Fruit fly (Drosophila melanogaster) whole organism, pupa: ENCODE data around the gene CG3104.

Source experiments
- CG10348 ChIP-seq: fragments of 200-800 bp; sonication (Bioruptor generic); IDR thresholded peaks from 2 replicates; pipeline ENCODE4 v1.3.6; 2022; ENCODE audit warnings: missing biosample characterization, missing genetic modification characterization
- CG12605 ChIP-seq: fragments of 200-800 bp; sonication (Bioruptor generic); IDR thresholded peaks from 2 replicates; pipeline ENCODE4 v1.3.6; 2022; ENCODE audit warnings: missing biosample characterization, missing genetic modification characterization
- CG13204 ChIP-seq: fragments of 200-800 bp; sonication (Bioruptor generic); optimal IDR thresholded peaks from 2 replicates; lab custom pipeline; 2018; ENCODE audit warnings: missing biosample characterization, mild to moderate bottlenecking, missing genetic modification characterization, moderate library complexity
- CG14655 ChIP-seq: fragments of 200-800 bp; sonication (Bioruptor generic); optimal IDR thresholded peaks from 3 replicates; lab custom pipeline; 2017; ENCODE audit warnings: mild to moderate bottlenecking, missing biosample characterization, missing genetic modification reagents, missing genetic modification characterization
- CG15710 ChIP-seq: fragments of 200-800 bp; sonication (Bioruptor generic); optimal IDR thresholded peaks from 2 replicates; lab custom pipeline; 2018; ENCODE audit warnings: missing biosample characterization, mild to moderate bottlenecking, missing genetic modification characterization, moderate library complexity
- CG17806 ChIP-seq: fragments of 200-800 bp; sonication (Bioruptor generic); optimal IDR thresholded peaks from 2 replicates; lab custom pipeline; 2018; ENCODE audit warnings: missing biosample characterization, mild to moderate bottlenecking, missing genetic modification characterization, moderate library complexity
- CG32121 ChIP-seq: fragments of 200-800 bp; sonication (Bioruptor generic); IDR thresholded peaks from 2 replicates; pipeline ENCODE4 v1.3.6; 2022; ENCODE audit warnings: missing biosample characterization, missing genetic modification characterization
- CG34367 ChIP-seq: fragments of 200-800 bp; sonication (Bioruptor generic); optimal IDR thresholded peaks from 2 replicates; lab custom pipeline; 2018; ENCODE audit warnings: missing biosample characterization, mild to moderate bottlenecking, missing genetic modification characterization
- CG4496 ChIP-seq: fragments of 200-800 bp; sonication (Bioruptor generic); IDR thresholded peaks from 3 replicates; pipeline ENCODE4 v1.3.6; 2022; ENCODE audit warnings: missing biosample characterization, missing genetic modification characterization
- CG8159 ChIP-seq: fragments of 200-800 bp; sonication (Bioruptor generic); optimal IDR thresholded peaks from 3 replicates; lab custom pipeline; 2018; ENCODE audit warnings: missing biosample characterization, mild to moderate bottlenecking, missing genetic modification characterization, moderate library complexity
- CG8301 ChIP-seq: fragments of 200-800 bp; sonication (Bioruptor generic); optimal IDR thresholded peaks from 2 replicates; lab custom pipeline; 2018; ENCODE audit warnings: missing biosample characterization, mild to moderate bottlenecking, missing genetic modification characterization
- CG9948 ChIP-seq: fragments of 200-800 bp; sonication (Bioruptor generic); optimal IDR thresholded peaks from 2 replicates; lab custom pipeline; 2018; ENCODE audit warnings: missing biosample characterization, mild to moderate bottlenecking, missing genetic modification characterization, moderate library complexity
- D1 ChIP-seq: fragments of 200-800 bp; sonication (Bioruptor generic); optimal IDR thresholded peaks from 2 replicates; lab custom pipeline; 2018; ENCODE audit warnings: missing biosample characterization, mild to moderate bottlenecking, missing genetic modification characterization, moderate library complexity
- EcR ChIP-seq: fragments of 200-800 bp; sonication (Bioruptor generic); optimal IDR thresholded peaks from 3 replicates; lab custom pipeline; 2019; ENCODE audit warnings: missing biosample characterization, missing genetic modification characterization, mild to moderate bottlenecking, moderate library complexity, missing genetic modification reagents
- Ets98B ChIP-seq: fragments of 200-800 bp; sonication (Bioruptor generic); IDR thresholded peaks from 2 replicates; pipeline ENCODE4 v1.3.6; 2022; ENCODE audit warnings: missing biosample characterization, missing genetic modification characterization
- Pif1A ChIP-seq: fragments of 200-800 bp; sonication (Bioruptor generic); optimal IDR thresholded peaks from 3 replicates; lab custom pipeline; 2016; ENCODE audit warnings: missing biosample characterization, missing genetic modification characterization
- Pif1B ChIP-seq: fragments of 200-800 bp; sonication (Bioruptor generic); optimal IDR thresholded peaks from 3 replicates; lab custom pipeline; 2016; ENCODE audit warnings: missing biosample characterization, missing genetic modification characterization
- Snoo ChIP-seq: fragments of 200-800 bp; sonication (Bioruptor generic); optimal IDR thresholded peaks from 3 replicates; lab custom pipeline; 2017; ENCODE audit warnings: missing biosample characterization, mild to moderate bottlenecking, missing genetic modification characterization, inconsistent platforms
- fd96Ca ChIP-seq: fragments of 200-800 bp; sonication (Bioruptor generic); IDR thresholded peaks from 3 replicates; pipeline ENCODE4 v1.3.6; 2022; ENCODE audit warnings: missing biosample characterization, missing genetic modification characterization
- gl ChIP-seq: fragments of 200-800 bp; sonication (Bioruptor generic); optimal IDR thresholded peaks from 2 replicates; lab custom pipeline; 2018; ENCODE audit warnings: missing biosample characterization, mild to moderate bottlenecking, missing genetic modification characterization
- rn ChIP-seq: fragments of 200-800 bp; sonication (Bioruptor generic); IDR thresholded peaks from 2 replicates; pipeline ENCODE4 v1.3.6; 2022; ENCODE audit warnings: missing biosample characterization, missing genetic modification characterization

The CG3104 gene

dm6 chr2L:2878188-2878587, 22.6 kb upstream of the CG3104 start, which contains the start of the genes Prx6a and Sbat:
TSS of gene Prx6a (minus strand) at chr2L:2878232.
TSS of gene Sbat (plus strand) at chr2L:2878344.
- TF ChIP-seq gl (tag; lab: Kevin White, UChicago) (peak; percentile 16), CG12605 (no peak), CG4496 (peak; percentile 13; the same call in 1 of the 3 replicates), CG14655 (GFP tag; lab: Kevin White, UChicago) (no peak), CG8159 (tag; lab: Kevin White, UChicago) (peak; percentile 70), CG9948 (tag; lab: Kevin White, UChicago) (peak; percentile 51), Ets98B (GFP tag; lab: Robert Waterston, UW) (peak; percentile 24; the same call in 1 of the 2 replicates), Pif1A (GFP tag; lab: Kevin White, UChicago) (peak; percentile 48), EcR (GFP tag; lab: Kevin White, UChicago) (no peak), CG15710 (tag; lab: Kevin White, UChicago) (peak; percentile 69), Pif1B (GFP tag; lab: Kevin White, UChicago) (no peak), CG32121 (GFP tag; lab: Robert Waterston, UW) (peak; percentile 60), CG8301 (tag; lab: Kevin White, UChicago) (peak; percentile 55), fd96Ca (GFP tag; lab: Robert Waterston, UW) (peak; percentile 34; the same call in 1 of the 3 replicates), Snoo (tag; lab: Kevin White, UChicago) (peak; percentile 68), CG17806 (tag; lab: Kevin White, UChicago) (peak; percentile 67), CG34367 (tag; lab: Kevin White, UChicago) (peak; percentile 54), rn (GFP tag; lab: Robert Waterston, UW) (no peak)

- no peak for TF ChIP-seq D1 (tag; lab: Kevin White, UChicago)
- TF ChIP-seq Snoo (tag; lab: Kevin White, UChicago), result peak; percentile 53
- peak; percentile 85 for TF ChIP-seq gl (tag; lab: Kevin White, UChicago)
- TF ChIP-seq fd96Ca (GFP tag; lab: Robert Waterston, UW), result peak; percentile 67; the same call in 1 of the 3 replicates
- peak; percentile 35 for TF ChIP-seq Pif1B (GFP tag; lab: Kevin White, UChicago)
- TF ChIP-seq CG15710 (tag; lab: Kevin White, UChicago), result peak; percentile 45
- TF ChIP-seq Pif1A (GFP tag; lab: Kevin White, UChicago), result peak; percentile 58
- TF ChIP-seq Ets98B (GFP tag; lab: Robert Waterston, UW), result peak; percentile 79
- TF ChIP-seq CG8159 (tag; lab: Kevin White, UChicago), result peak; percentile 43
- peak; percentile 85 for TF ChIP-seq CG4496
- TF ChIP-seq CG8301 (tag; lab: Kevin White, UChicago), result peak; percentile 52
- peak; percentile 86 for TF ChIP-seq CG12605
- TF ChIP-seq EcR (GFP tag; lab: Kevin White, UChicago), result peak; percentile 7
- TF ChIP-seq CG9948 (tag; lab: Kevin White, UChicago), result peak; percentile 20
- no peak for TF ChIP-seq CG13204 (GFP tag; lab: Kevin White, UChicago)
- TF ChIP-seq CG32121 (GFP tag; lab: Robert Waterston, UW), result peak; percentile 63; the same call in 1 of the 2 replicates
- TF ChIP-seq CG34367 (tag; lab: Kevin White, UChicago), result no peak
- TF ChIP-seq rn (GFP tag; lab: Robert Waterston, UW), result no peak
- peak; percentile 3 for TF ChIP-seq CG17806 (tag; lab: Kevin White, UChicago)
- TF ChIP-seq CG10348 (GFP tag; lab: Robert Waterston, UW), result no peak
- TF ChIP-seq CG14655 (GFP tag; lab: Kevin White, UChicago), result peak; percentile 63
- TF ChIP-seq, all 21 proteins: peak for 16
Measured at dm6 chr2L:2874542-2875194, 19.1 kb upstream of the CG3104 start, which contains the start of gene CG8814. TSS of gene CG8814 (plus strand) at chr2L:2874890.

dm6 chr2L:2874185-2874541, 18.6 kb upstream of the CG3104 start, which contains the start of gene Ifrd1:
TSS of gene Ifrd1 (minus strand) at chr2L:2874489.
- TF ChIP-seq Ets98B (GFP tag; lab: Robert Waterston, UW) (no peak), CG34367 (tag; lab: Kevin White, UChicago) (no peak), CG14655 (GFP tag; lab: Kevin White, UChicago) (no peak), CG12605 (no peak), Snoo (tag; lab: Kevin White, UChicago) (no peak), CG13204 (GFP tag; lab: Kevin White, UChicago) (no peak), CG15710 (tag; lab: Kevin White, UChicago) (no peak)

DNA sequence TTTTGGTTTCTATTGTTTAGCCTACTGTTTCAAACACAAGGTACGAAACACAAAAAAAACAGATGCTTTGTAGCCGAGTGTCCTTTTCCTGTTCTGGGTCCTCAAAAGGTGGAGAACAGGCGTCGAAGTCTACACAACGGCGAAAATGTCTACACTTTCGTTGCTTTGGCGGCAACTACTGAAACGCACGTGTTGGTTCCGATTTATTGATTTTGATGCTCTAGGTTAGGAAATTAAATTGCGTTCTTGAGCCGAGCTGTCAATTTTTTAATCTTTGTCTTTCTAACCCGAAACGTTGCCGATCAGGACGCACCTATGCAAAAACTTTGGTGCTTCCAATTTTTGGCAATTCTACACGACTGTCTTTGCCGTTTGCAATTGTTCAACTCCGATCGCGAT, 18.1 kb upstream of the CG3104 start:
- no peak for TF ChIP-seq CG15710 (tag; lab: Kevin White, UChicago)
- no peak for TF ChIP-seq CG8159 (tag; lab: Kevin White, UChicago)
- TF ChIP-seq CG9948 (tag; lab: Kevin White, UChicago), result no peak
- TF ChIP-seq CG10348 (GFP tag; lab: Robert Waterston, UW), result no peak

- TF ChIP-seq Ets98B (GFP tag; lab: Robert Waterston, UW) (peak; percentile 20; the same call in 1 of the 2 replicates), fd96Ca (GFP tag; lab: Robert Waterston, UW) (peak; percentile 48; the same call in 1 of the 3 replicates), Pif1B (GFP tag; lab: Kevin White, UChicago) (peak; percentile 1), CG32121 (GFP tag; lab: Robert Waterston, UW) (0 out of 2 replicates have a peak, but pooled peaks have one; percentile 47), Snoo (tag; lab: Kevin White, UChicago) (peak; percentile 37), CG8159 (tag; lab: Kevin White, UChicago) (peak; percentile 42), CG8301 (tag; lab: Kevin White, UChicago) (peak; percentile 0), CG15710 (tag; lab: Kevin White, UChicago) (peak; percentile 27), gl (tag; lab: Kevin White, UChicago) (no peak), EcR (GFP tag; lab: Kevin White, UChicago) (peak; percentile 1), CG9948 (tag; lab: Kevin White, UChicago) (peak; percentile 32), CG12605 (no peak), D1 (tag; lab: Kevin White, UChicago) (no peak), Pif1A (GFP tag; lab: Kevin White, UChicago) (peak; percentile 22)
Measured at dm6 chr2L:2872968-2873728, 17.6 kb upstream of the CG3104 start.
